Worm (Caenorhabditis elegans): ENCODE results near the gene F52E1.9.

The F52E1.9 gene

ce11 chrV:8428585-8429414 is 26.3 kb upstream of the F52E1.9 start (continued):
- TF ChIP-seq nhr-47 (tag; optimal IDR thresholded peaks at IDR 0.05) (peak; percentile 42), lin-39 (tag; optimal IDR thresholded peaks at IDR 0.05) (no peak), nhr-71 (tag; optimal IDR thresholded peaks at IDR 0.05) (peak; percentile 66), zip-4 (GFP tag; optimal IDR thresholded peaks at IDR 0.05) (no peak), nhr-90 (tag; optimal IDR thresholded peaks at IDR 0.05; ENCODE audit: poor library complexity) (no peak), unc-130 (tag; optimal IDR thresholded peaks at IDR 0.05) (peak; percentile 5), swsn-7 (tag; optimal IDR thresholded peaks at IDR 0.05) (peak; percentile 40), zag-1 (tag; optimal IDR thresholded peaks at IDR 0.05) (no peak)

ce11 chrV:8426741-8427457 is 24.4 kb upstream of the F52E1.9 start:
- TF ChIP-seq zip-4 (GFP tag; optimal IDR thresholded peaks at IDR 0.05), result no peak
- TF ChIP-seq efl-3 (GFP tag; optimal IDR thresholded peaks at IDR 0.05), result no peak
- no peak for TF ChIP-seq hlh-4 (tag; optimal IDR thresholded peaks at IDR 0.05)
- TF ChIP-seq lin-14 (GFP tag; optimal IDR thresholded peaks at IDR 0.05), result peak; percentile 47
- peak; percentile 52 for TF ChIP-seq nhr-71 (tag; optimal IDR thresholded peaks at IDR 0.05)
- no peak for TF ChIP-seq snpc-4 (tag; optimal IDR thresholded peaks at IDR 0.05)
- TF ChIP-seq nhr-12 (tag; optimal IDR thresholded peaks at IDR 0.05), result no peak
- TF ChIP-seq Y116A8C.19 (tag; optimal IDR thresholded peaks at IDR 0.05; ENCODE audit: borderline replicate concordance), result no peak
- TF ChIP-seq dsc-1 (tag; optimal IDR thresholded peaks at IDR 0.05), result no peak
- peak in 1 of 2 experiments; percentile 27 for TF ChIP-seq lin-35 (GFP tag; optimal IDR thresholded peaks at IDR 0.05)
- no peak for TF ChIP-seq fos-1 (tag; optimal IDR thresholded peaks at IDR 0.05)
- TF ChIP-seq aha-1 (tag; optimal IDR thresholded peaks at IDR 0.05), result no peak
- no peak for TF ChIP-seq irx-1 (tag; optimal IDR thresholded peaks at IDR 0.05)
- no peak for TF ChIP-seq ztf-11 (tag; optimal IDR thresholded peaks at IDR 0.05)
- no peak for TF ChIP-seq xbp-1 (tag; optimal IDR thresholded peaks at IDR 0.05)
- no peak for TF ChIP-seq hpl-2 (GFP tag; optimal IDR thresholded peaks at IDR 0.05)
- TF ChIP-seq sptf-1 (tag; optimal IDR thresholded peaks at IDR 0.05), result no peak
- TF ChIP-seq pag-3 (tag; optimal IDR thresholded peaks at IDR 0.05; ENCODE audit: borderline replicate concordance, insufficient read depth), result no peak
- TF ChIP-seq ceh-8 (GFP tag; optimal IDR thresholded peaks at IDR 0.05), result no peak
- peak; percentile 73 for TF ChIP-seq blmp-1 (tag; optimal IDR thresholded peaks at IDR 0.05)
- TF ChIP-seq pax-3 (tag; optimal IDR thresholded peaks at IDR 0.05), result no peak
- TF ChIP-seq rnt-1 (tag; optimal IDR thresholded peaks at IDR 0.05), result no peak
- peak in 2 of 6 experiments; percentile 27 to 88 for TF ChIP-seq elt-3 (tag; optimal IDR thresholded peaks at IDR 0.05)
- TF ChIP-seq tlp-1 (tag; optimal IDR thresholded peaks at IDR 0.05), result no peak
- TF ChIP-seq unc-130 (tag; optimal IDR thresholded peaks at IDR 0.05), result peak; percentile 19
- no peak for TF ChIP-seq alr-1 (tag; optimal IDR thresholded peaks at IDR 0.05; ENCODE audit: borderline replicate concordance)
- TF ChIP-seq snu-23 (GFP tag; optimal IDR thresholded peaks at IDR 0.05), result peak; percentile 26
- TF ChIP-seq pqm-1 (tag; optimal IDR thresholded peaks at IDR 0.05), result no peak
- TF ChIP-seq lsy-2 (tag; optimal IDR thresholded peaks at IDR 0.05), result no peak
- TF ChIP-seq mef-2 (tag; optimal IDR thresholded peaks at IDR 0.05), result no peak
- peak; percentile 51 for TF ChIP-seq elt-2 (tag; optimal IDR thresholded peaks at IDR 0.05)
- no peak for TF ChIP-seq nhr-84 (tag; optimal IDR thresholded peaks at IDR 0.05)
- TF ChIP-seq egl-27 (tag; optimal IDR thresholded peaks at IDR 0.05), result no peak
- TF ChIP-seq C16A3.4 (tag; optimal IDR thresholded peaks at IDR 0.05), result no peak
- TF ChIP-seq nhr-85 (tag), result peak; percentile 82
- peak in 1 of 2 experiments; percentile 4 for TF ChIP-seq mdl-1 (tag; optimal IDR thresholded peaks at IDR 0.05)
- TF ChIP-seq lir-3 (tag; optimal IDR thresholded peaks at IDR 0.05; ENCODE audit: poor library complexity), result no peak
- peak; percentile 73 for TF ChIP-seq nhr-20 (tag; optimal IDR thresholded peaks at IDR 0.05)
- no peak for TF ChIP-seq unc-30 (tag; optimal IDR thresholded peaks at IDR 0.05)
- TF ChIP-seq fkh-10 (GFP tag; optimal IDR thresholded peaks at IDR 0.05), result no peak
- no peak for TF ChIP-seq nhr-76 (tag; optimal IDR thresholded peaks at IDR 0.05)
- no peak for TF ChIP-seq nhr-47 (tag; optimal IDR thresholded peaks at IDR 0.05)

Data from whole organism, L1 larva.